Worm (Caenorhabditis elegans): ENCODE measurements around the gene F29B9.11.

ce11 chrIV:4633393-4633792 is 26.6 kb downstream of the F29B9.11 start, which contains the start of gene R105.1:
- TF ChIP-seq R02D3.7 (tag; optimal IDR thresholded peaks at IDR 0.05), result no peak
- no peak for TF ChIP-seq fos-1 (tag; optimal IDR thresholded peaks at IDR 0.05)
- TF ChIP-seq ama-1 (optimal IDR thresholded peaks at IDR 0.05), result no peak

All from whole organism, L3 larva.